Worm (Caenorhabditis elegans) whole organism, L3 larva: ENCODE data around the gene F15B9.6.

Experiments used
- R02D3.7 ChIP-seq: fragments of 150-350 bp; optimal IDR thresholded peaks from 2 replicates; lab custom pipeline; 2014; ENCODE audit warnings: missing biosample characterization, missing genetic modification characterization
- ZK546.5 ChIP-seq: sonication (generic microtip); optimal IDR thresholded peaks from 2 replicates; lab custom pipeline; 2017; ENCODE audit warnings: missing biosample characterization, missing genetic modification characterization
- aly-2 ChIP-seq: fragments of 150-350 bp; optimal IDR thresholded peaks from 2 replicates; lab custom pipeline; 2014; ENCODE audit warnings: missing biosample characterization, missing genetic modification characterization
- ama-1 ChIP-seq: fragments of 150-350 bp; optimal IDR thresholded peaks from 2 replicates; lab custom pipeline; 2018
- ceh-16 ChIP-seq: sonication (generic microtip); optimal IDR thresholded peaks from 2 replicates; lab custom pipeline; 2017; ENCODE audit warnings: missing biosample characterization, missing genetic modification characterization
- ceh-28 ChIP-seq: fragments of 150-350 bp; optimal IDR thresholded peaks from 2 replicates; lab custom pipeline; 2014; ENCODE audit warnings: missing biosample characterization, missing genetic modification reagents, missing genetic modification characterization
- ceh-9 ChIP-seq: sonication (generic microtip); optimal IDR thresholded peaks from 2 replicates; lab custom pipeline; 2018; ENCODE audit warnings: missing biosample characterization, missing genetic modification characterization
- daf-12 ChIP-seq: fragments of 150-350 bp; optimal IDR thresholded peaks from 2 replicates; lab custom pipeline; 2014; ENCODE audit warnings: missing biosample characterization, missing genetic modification reagents, missing genetic modification characterization
- egl-27 ChIP-seq: sonication (generic microtip); optimal IDR thresholded peaks from 4 replicates; lab custom pipeline; 2017; ENCODE audit warnings: missing biosample characterization, missing genetic modification reagents, missing genetic modification characterization
- egl-5 ChIP-seq: fragments of 150-350 bp; optimal IDR thresholded peaks from 2 replicates; lab custom pipeline; 2017; ENCODE audit warnings: missing biosample characterization, missing genetic modification reagents, missing genetic modification characterization, inconsistent platforms
- elt-1 ChIP-seq: fragments of 150-350 bp; optimal IDR thresholded peaks from 2 replicates; lab custom pipeline; 2014; ENCODE audit warnings: missing biosample characterization, missing genetic modification characterization
- elt-3 ChIP-seq, 3 experiments: fragments of 150-350 bp in 1 of 3; sonication (generic microtip) in 2 of 3; optimal IDR thresholded peaks; 2 replicates in 2 of 3; 4 replicates in 1 of 3; lab custom pipeline; 2014 to 2017; ENCODE audit warnings: missing biosample characterization in 3 of 3, missing genetic modification characterization in 3 of 3
- eor-1 ChIP-seq, 2 experiments: fragments of 150-350 bp; optimal IDR thresholded peaks; 2 replicates each; lab custom pipeline; 2014 to 2018; ENCODE audit warnings: missing biosample characterization in 2 of 2, missing genetic modification characterization in 2 of 2
- fkh-2 ChIP-seq: fragments of 150-350 bp; optimal IDR thresholded peaks from 2 replicates; lab custom pipeline; 2014; ENCODE audit warnings: missing biosample characterization, missing genetic modification reagents, missing genetic modification characterization
- fos-1 ChIP-seq: fragments of 150-350 bp; optimal IDR thresholded peaks from 2 replicates; lab custom pipeline; 2014; ENCODE audit warnings: missing biosample characterization, missing genetic modification characterization
- hmg-11 ChIP-seq: sonication (generic microtip); optimal IDR thresholded peaks from 2 replicates; lab custom pipeline; 2016; ENCODE audit warnings: missing genetic modification characterization, missing compliant biosample characterization
- jun-1 ChIP-seq: fragments of 150-350 bp; optimal IDR thresholded peaks from 2 replicates; lab custom pipeline; 2014; ENCODE audit warnings: missing biosample characterization, missing genetic modification reagents, missing genetic modification characterization
- lin-15B ChIP-seq: fragments of 150-350 bp; optimal IDR thresholded peaks from 2 replicates; lab custom pipeline; 2014; ENCODE audit warnings: missing biosample characterization, missing genetic modification characterization
- lin-39 ChIP-seq: fragments of 150-350 bp; optimal IDR thresholded peaks from 2 replicates; lab custom pipeline; 2018; ENCODE audit warnings: missing biosample characterization, missing genetic modification reagents, missing genetic modification characterization
- mdl-1 ChIP-seq: fragments of 150-350 bp; optimal IDR thresholded peaks from 2 replicates; lab custom pipeline; 2014; ENCODE audit warnings: missing biosample characterization, missing genetic modification characterization
- mml-1 ChIP-seq: fragments of 150-350 bp; sonication (generic microtip); optimal IDR thresholded peaks from 3 replicates; lab custom pipeline; 2014; ENCODE audit warnings: missing biosample characterization, missing genetic modification characterization
- nfya-1 ChIP-seq: sonication (generic microtip); optimal IDR thresholded peaks from 2 replicates; lab custom pipeline; 2017; ENCODE audit warnings: missing genetic modification characterization, mild to moderate bottlenecking, missing compliant biosample characterization, antibody characterized with exemption, moderate library complexity; ENCODE audit not compliant: insufficient read depth
- nhr-11 ChIP-seq: fragments of 150-350 bp; optimal IDR thresholded peaks from 2 replicates; lab custom pipeline; 2014; ENCODE audit warnings: missing biosample characterization, missing genetic modification characterization
- nhr-237 ChIP-seq: fragments of 150-350 bp; optimal IDR thresholded peaks from 2 replicates; lab custom pipeline; 2014; ENCODE audit warnings: missing biosample characterization, missing genetic modification characterization
- nhr-43 ChIP-seq: sonication (generic microtip); optimal IDR thresholded peaks from 2 replicates; lab custom pipeline; 2016; ENCODE audit warnings: mild to moderate bottlenecking, missing genetic modification characterization, missing compliant biosample characterization; ENCODE audit not compliant: poor library complexity, severe bottlenecking
- nhr-76 ChIP-seq: fragments of 150-350 bp; sonication (generic microtip); optimal IDR thresholded peaks from 5 replicates; lab custom pipeline; 2014; ENCODE audit warnings: missing biosample characterization, missing genetic modification characterization
- pqm-1 ChIP-seq: fragments of 150-350 bp; optimal IDR thresholded peaks from 2 replicates; lab custom pipeline; 2017; ENCODE audit warnings: missing biosample characterization, missing genetic modification characterization, inconsistent platforms
- sea-2 ChIP-seq: fragments of 150-350 bp; sonication (generic microtip); optimal IDR thresholded peaks from 4 replicates; lab custom pipeline; 2014; ENCODE audit warnings: missing biosample characterization, missing genetic modification reagents, missing genetic modification characterization
- skn-1 ChIP-seq: fragments of 150-350 bp; optimal IDR thresholded peaks from 2 replicates; lab custom pipeline; 2014; ENCODE audit warnings: missing biosample characterization, missing genetic modification characterization
- tbx-2 ChIP-seq: sonication (generic microtip); optimal IDR thresholded peaks from 2 replicates; lab custom pipeline; 2016; ENCODE audit warnings: mild to moderate bottlenecking, missing genetic modification characterization, missing compliant biosample characterization
- unc-39 ChIP-seq: sonication (generic microtip); optimal IDR thresholded peaks from 4 replicates; lab custom pipeline; 2017; ENCODE audit warnings: missing biosample characterization, missing genetic modification characterization
- zag-1 ChIP-seq: fragments of 150-350 bp; optimal IDR thresholded peaks from 2 replicates; lab custom pipeline; 2014; ENCODE audit warnings: missing biosample characterization, missing genetic modification characterization
- ztf-11 ChIP-seq: fragments of 150-350 bp; optimal IDR thresholded peaks from 2 replicates; lab custom pipeline; 2014; ENCODE audit warnings: missing biosample characterization, missing genetic modification characterization
- ztf-4 ChIP-seq: fragments of 150-350 bp; optimal IDR thresholded peaks from 2 replicates; lab custom pipeline; 2014; ENCODE audit warnings: missing biosample characterization, missing genetic modification characterization

Gene F15B9.6

DNA sequence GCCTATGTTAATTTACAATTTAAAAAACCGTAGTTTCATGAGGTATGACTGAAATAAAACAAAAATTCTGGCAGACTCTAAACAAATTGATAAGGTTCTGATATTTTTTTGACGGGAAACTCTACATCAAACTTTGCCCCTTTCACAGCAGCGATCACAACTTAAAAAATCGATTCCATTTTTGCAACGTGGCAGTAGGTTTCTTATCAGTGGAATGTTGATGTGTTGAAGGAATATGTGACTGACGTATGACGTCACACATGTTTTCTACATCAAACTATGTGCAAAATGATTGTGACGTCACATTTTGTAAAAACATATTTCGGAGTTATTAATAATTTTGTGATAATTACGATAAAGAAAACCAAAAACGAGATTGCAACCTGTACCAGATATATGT lies 2.0 kb upstream of the F15B9.6 start (continued):
- no peak for TF ChIP-seq fkh-2
- no peak for TF ChIP-seq egl-5
- peak; percentile 26 for TF ChIP-seq jun-1 (tag; lab: Kevin White, UChicago)
- no peak for TF ChIP-seq nhr-43 (tag; lab: Kevin White, UChicago)
- no peak for TF ChIP-seq mml-1 (tag; lab: Kevin White, UChicago)
- no peak for TF ChIP-seq aly-2 (tag; lab: Kevin White, UChicago)
- TF ChIP-seq pqm-1 = peak; percentile 70
- TF ChIP-seq ceh-16 = no peak
- no peak for TF ChIP-seq ztf-4 (tag; lab: Kevin White, UChicago)
- TF ChIP-seq hmg-11 (tag; lab: Kevin White, UChicago) = no peak
- TF ChIP-seq skn-1 (tag; lab: Kevin White, UChicago) = no peak
- TF ChIP-seq ama-1 (lab: Kevin White, UChicago) = no peak
- TF ChIP-seq lin-15B (tag; lab: Kevin White, UChicago) = no peak
- TF ChIP-seq tbx-2 (tag; lab: Kevin White, UChicago) = no peak

- no peak for TF ChIP-seq nfya-1 (tag; lab: Kevin White, UChicago)
- no peak for TF ChIP-seq tbx-2 (tag; lab: Kevin White, UChicago)
- TF ChIP-seq ztf-11 (tag; lab: Kevin White, UChicago) = no peak
- no peak for TF ChIP-seq daf-12 (tag; lab: Kevin White, UChicago)
- TF ChIP-seq elt-3 (tag; optimal IDR thresholded peaks at IDR 0.05; lab: Kevin White, UChicago) = no peak
- no peak for TF ChIP-seq lin-39 (tag; lab: Kevin White, UChicago)
- no peak for TF ChIP-seq zag-1
- TF ChIP-seq egl-27 (tag; lab: Kevin White, UChicago) = no peak
- TF ChIP-seq ztf-4 (tag; lab: Kevin White, UChicago) = no peak
Measured at ce11 chrV:13013158-13013557, 786 bp upstream of the F15B9.6 start, which contains the start of gene try-10. TSS of gene try-10 (minus strand) at chrV:13013258.

ce11 chrV:13018233-13018632 lies 4.3 kb downstream of the F15B9.6 start:
- TF ChIP-seq unc-39 (tag; lab: Kevin White, UChicago) (no peak), R02D3.7 (tag; lab: Kevin White, UChicago) (no peak), fos-1 (no peak), nhr-43 (tag; lab: Kevin White, UChicago) (no peak)

DNA sequence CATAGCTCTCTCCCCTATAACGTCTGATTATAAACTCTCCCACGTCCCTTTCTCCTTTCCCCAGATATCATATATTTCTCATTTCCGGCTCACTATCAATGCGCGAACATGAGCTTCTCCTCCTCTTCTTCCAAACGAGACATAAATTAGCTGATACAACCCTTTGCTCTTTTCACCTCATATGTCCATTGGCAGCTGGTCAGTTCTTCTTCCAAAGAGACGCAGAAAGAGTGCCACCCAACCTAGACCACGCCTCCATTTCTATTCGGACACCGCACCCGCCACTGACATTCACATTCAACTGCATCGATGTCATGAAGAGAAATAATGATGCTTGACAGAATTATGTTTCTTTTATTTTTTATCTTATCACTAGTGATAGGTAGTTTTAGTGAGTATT lies 4.8 kb downstream of the F15B9.6 start, which contains the start of gene fmi-1:
Gene fmi-1 (plus strand): TSS at position 301 of the 400 bp plus-strand sequence.
- TF ChIP-seq ztf-4 (tag; lab: Kevin White, UChicago) = no peak
- TF ChIP-seq fkh-2 = no peak
- TF ChIP-seq zag-1 = no peak
- TF ChIP-seq elt-3 (tag; optimal IDR thresholded peaks at IDR 0.05; lab: Kevin White, UChicago) = no peak
- no peak for TF ChIP-seq unc-39 (tag; lab: Kevin White, UChicago)
- no peak for TF ChIP-seq egl-27 (tag; lab: Kevin White, UChicago)
- TF ChIP-seq ceh-28 = no peak
- no peak for TF ChIP-seq elt-1 (tag; lab: Kevin White, UChicago)
- no peak for TF ChIP-seq jun-1 (tag; lab: Kevin White, UChicago)
- no peak for TF ChIP-seq nfya-1 (tag; lab: Kevin White, UChicago)
- no peak for TF ChIP-seq pqm-1
- no peak for TF ChIP-seq sea-2 (GFP tag; lab: Kevin White, UChicago)
- no peak for TF ChIP-seq eor-1 (tag; optimal IDR thresholded peaks at IDR 0.05; lab: Kevin White, UChicago)
- TF ChIP-seq ceh-16 = no peak
- no peak for TF ChIP-seq lin-15B (tag; lab: Kevin White, UChicago)
- TF ChIP-seq aly-2 (tag; lab: Kevin White, UChicago) = no peak
- no peak for TF ChIP-seq nhr-76 (tag; lab: Kevin White, UChicago)
- no peak for TF ChIP-seq mdl-1 (tag; lab: Kevin White, UChicago)
- TF ChIP-seq ZK546.5 = no peak

- TF ChIP-seq tbx-2 (tag; lab: Kevin White, UChicago) = no peak
- no peak for TF ChIP-seq jun-1 (tag; lab: Kevin White, UChicago)
- no peak for TF ChIP-seq nhr-237 (tag; lab: Kevin White, UChicago)
- TF ChIP-seq ceh-9 (tag; lab: Kevin White, UChicago) = no peak
- no peak for TF ChIP-seq nhr-11
- no peak for TF ChIP-seq elt-1 (tag; lab: Kevin White, UChicago)
- TF ChIP-seq elt-3 (tag; optimal IDR thresholded peaks at IDR 0.05; lab: Kevin White, UChicago) = no peak
- TF ChIP-seq pqm-1 = no peak
- no peak for TF ChIP-seq egl-27 (tag; lab: Kevin White, UChicago)
- TF ChIP-seq lin-39 (tag; lab: Kevin White, UChicago) = no peak
- no peak for TF ChIP-seq lin-15B (tag; lab: Kevin White, UChicago)
- TF ChIP-seq ceh-16 = no peak
Measured at ce11 chrV:13020014-13020413, 6.1 kb downstream of the F15B9.6 start.
